Fruit fly (Drosophila melanogaster): ENCODE results near the gene Rbp6.

DNA sequence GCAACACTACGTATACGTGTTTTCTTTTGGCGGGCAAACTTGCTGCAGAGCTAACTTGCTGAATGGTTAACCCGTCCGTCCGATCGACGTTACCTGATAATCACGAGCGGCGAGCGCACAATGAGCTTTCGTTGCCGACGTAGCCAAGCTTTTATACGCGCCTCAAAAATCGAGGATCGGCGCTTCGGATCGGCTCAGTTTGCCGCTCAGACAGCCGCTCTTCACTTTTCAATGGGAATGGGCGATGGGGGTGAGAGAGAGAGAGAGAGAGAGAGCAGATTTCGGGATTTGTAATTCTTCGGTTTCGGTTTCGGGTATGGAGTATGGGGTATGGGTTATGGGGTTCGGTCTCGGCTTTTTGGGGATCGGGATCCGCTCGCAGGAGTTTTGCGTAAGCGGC lies 206.0 kb downstream of the Rbp6 start, which contains the start of gene Ilp8:
- TF ChIP-seq h (optimal IDR thresholded peaks at IDR 0.05) (no peak), psq (optimal IDR thresholded peaks at IDR 0.05) (no peak), ttk (optimal IDR thresholded peaks at IDR 0.05) (no peak)
